Worm (Caenorhabditis elegans): ENCODE data around the gene C04C3.4.

- no peak for TF ChIP-seq ztf-11 (tag; optimal IDR thresholded peaks at IDR 0.05)
- TF ChIP-seq lin-39 (tag; optimal IDR thresholded peaks at IDR 0.05) = no peak
- no peak for TF ChIP-seq nhr-25 (tag; optimal IDR thresholded peaks at IDR 0.05; ENCODE audit: borderline replicate concordance, insufficient read depth)
- no peak for TF ChIP-seq R02D3.7 (tag; optimal IDR thresholded peaks at IDR 0.05)
- TF ChIP-seq zip-2 (tag; optimal IDR thresholded peaks at IDR 0.05) = no peak
- no peak for TF ChIP-seq snpc-4 (tag; optimal IDR thresholded peaks at IDR 0.05)
Observed at ce11 chrIV:3352019-3352418, 42.1 kb upstream of the C04C3.4 start.
